Worm (Caenorhabditis elegans) whole organism, L1 larva: ENCODE results near the gene BE10.1.

ENCODE experiments used
- C16A3.4 ChIP-seq: fragments of 150-350 bp; optimal IDR thresholded peaks from 2 replicates; lab custom pipeline; 2014; ENCODE audit warnings: missing biosample characterization, missing genetic modification characterization
- C34B4.2 ChIP-seq: sonication (generic microtip); optimal IDR thresholded peaks from 2 replicates; lab custom pipeline; 2017; ENCODE audit warnings: mild to moderate bottlenecking, missing genetic modification characterization, missing compliant biosample characterization
- F16B12.6 ChIP-seq: fragments of 150-350 bp; optimal IDR thresholded peaks from 2 replicates; lab custom pipeline; 2014; ENCODE audit warnings: missing biosample characterization, missing genetic modification characterization
- aly-2 ChIP-seq: fragments of 150-350 bp; optimal IDR thresholded peaks from 2 replicates; lab custom pipeline; 2014; ENCODE audit warnings: missing biosample characterization, missing genetic modification characterization
- blmp-1 ChIP-seq: fragments of 150-350 bp; optimal IDR thresholded peaks from 2 replicates; lab custom pipeline; 2014; ENCODE audit warnings: missing biosample characterization, missing genetic modification characterization
- ces-1 ChIP-seq: fragments of 150-350 bp; optimal IDR thresholded peaks from 2 replicates; lab custom pipeline; 2014; ENCODE audit warnings: missing biosample characterization, missing genetic modification reagents, missing genetic modification characterization
- dpl-1 ChIP-seq, 3 experiments: fragments of 150-350 bp in 2 of 3; sonication (generic microtip) in 1 of 3; optimal IDR thresholded peaks; 2 replicates each; lab custom pipeline; 2014 to 2017; ENCODE audit warnings: missing biosample characterization in 3 of 3, missing genetic modification characterization in 3 of 3, missing genetic modification reagents in 3 of 3
- dsc-1 ChIP-seq: sonication (generic microtip); optimal IDR thresholded peaks from 2 replicates; lab custom pipeline; 2016; ENCODE audit warnings: mild to moderate bottlenecking, missing genetic modification characterization, missing compliant biosample characterization
- efl-1 ChIP-seq, 4 experiments: fragments of 150-350 bp; optimal IDR thresholded peaks in 3 of 4; peaks in 1 of 4; 1 replicate in 1 of 4; 2 replicates in 3 of 4; lab custom pipeline; 2014; ENCODE audit warnings: missing biosample characterization in 2 of 4, missing genetic modification characterization in 2 of 4, missing genetic modification reagents in 2 of 4
- egl-13 ChIP-seq: sonication (generic microtip); optimal IDR thresholded peaks from 2 replicates; lab custom pipeline; 2016; ENCODE audit warnings: missing genotype, missing genetic modification reagents, missing genetic modification characterization, missing compliant biosample characterization
- fkh-8 ChIP-seq: sonication (generic microtip); optimal IDR thresholded peaks from 2 replicates; lab custom pipeline; 2016; ENCODE audit warnings: mild to moderate bottlenecking, missing genetic modification characterization, missing compliant biosample characterization
- fos-1 ChIP-seq: fragments of 150-350 bp; optimal IDR thresholded peaks from 2 replicates; lab custom pipeline; 2014; ENCODE audit warnings: missing biosample characterization, missing genetic modification characterization
- hlh-4 ChIP-seq: sonication (generic microtip); optimal IDR thresholded peaks from 2 replicates; lab custom pipeline; 2016; ENCODE audit warnings: mild to moderate bottlenecking, missing genetic modification characterization, missing compliant biosample characterization
- hpl-2 ChIP-seq: fragments of 150-350 bp; optimal IDR thresholded peaks from 2 replicates; lab custom pipeline; 2014; ENCODE audit warnings: missing biosample characterization, missing genetic modification reagents, missing genetic modification characterization
- lin-35 ChIP-seq, 2 experiments: fragments of 150-350 bp; optimal IDR thresholded peaks; 2 replicates each; lab custom pipeline; 2014; ENCODE audit warnings: missing biosample characterization in 2 of 2, missing genetic modification characterization in 2 of 2, missing genetic modification reagents in 2 of 2
- lin-39 ChIP-seq: fragments of 150-350 bp; optimal IDR thresholded peaks from 2 replicates; lab custom pipeline; 2014; ENCODE audit warnings: missing biosample characterization, missing genetic modification reagents, missing genetic modification characterization
- mep-1 ChIP-seq: fragments of 150-350 bp; optimal IDR thresholded peaks from 2 replicates; lab custom pipeline; 2014; ENCODE audit warnings: missing biosample characterization, missing genetic modification characterization
- nhr-19 ChIP-seq: fragments of 200-800 bp; sonication (Bioruptor generic); conservative IDR thresholded peaks from 2 replicates; pipeline ENCODE4 v1.3.6; 2022; ENCODE audit warnings: missing genetic modification characterization, missing compliant biosample characterization
- nhr-20 ChIP-seq: sonication (generic microtip); optimal IDR thresholded peaks from 2 replicates; lab custom pipeline; 2016; ENCODE audit warnings: mild to moderate bottlenecking, missing genetic modification characterization, missing compliant biosample characterization
- nhr-237 ChIP-seq: fragments of 150-350 bp; optimal IDR thresholded peaks from 2 replicates; lab custom pipeline; 2014; ENCODE audit warnings: missing biosample characterization, missing genetic modification characterization
- nhr-76 ChIP-seq: sonication (generic microtip); optimal IDR thresholded peaks from 2 replicates; lab custom pipeline; 2017; ENCODE audit warnings: missing biosample characterization, missing genetic modification characterization
- nhr-85 ChIP-seq: sonication (generic microtip); peaks from one replicate; lab custom pipeline; 2016; ENCODE audit warnings: missing genetic modification characterization, inconsistent platforms, missing compliant biosample characterization
- nhr-90 ChIP-seq: sonication (generic microtip); optimal IDR thresholded peaks from 2 replicates; lab custom pipeline; 2016; ENCODE audit warnings: mild to moderate bottlenecking, missing genetic modification characterization, missing compliant biosample characterization; ENCODE audit not compliant: poor library complexity
- pax-3 ChIP-seq: fragments of 200-800 bp; sonication (Bioruptor generic); optimal IDR thresholded peaks from 2 replicates; lab custom pipeline; 2018; ENCODE audit warnings: mild to moderate bottlenecking, missing genetic modification characterization, moderate library complexity, missing compliant biosample characterization
- pqm-1 ChIP-seq: sonication (generic microtip); optimal IDR thresholded peaks from 3 replicates; lab custom pipeline; 2017; ENCODE audit warnings: missing biosample characterization, missing genetic modification characterization
- snu-23 ChIP-seq: sonication (generic microtip); optimal IDR thresholded peaks from 2 replicates; lab custom pipeline; 2016; ENCODE audit warnings: missing genetic modification characterization, missing compliant biosample characterization
- sup-37 ChIP-seq: fragments of 200-800 bp; sonication (Bioruptor generic); optimal IDR thresholded peaks from 2 replicates; lab custom pipeline; 2018; ENCODE audit warnings: mild to moderate bottlenecking, missing genetic modification characterization, missing compliant biosample characterization
- tbx-2 ChIP-seq: sonication (generic microtip); optimal IDR thresholded peaks from 2 replicates; lab custom pipeline; 2016; ENCODE audit warnings: missing genetic modification characterization, missing compliant biosample characterization
- zag-1 ChIP-seq: fragments of 150-350 bp; optimal IDR thresholded peaks from 2 replicates; lab custom pipeline; 2014; ENCODE audit warnings: missing biosample characterization, missing genetic modification characterization
- ztf-4 ChIP-seq: fragments of 150-350 bp; optimal IDR thresholded peaks from 2 replicates; lab custom pipeline; 2014; ENCODE audit warnings: missing biosample characterization, missing genetic modification characterization

Gene BE10.1

ce11 chrIII:12818050-12818738 is 28.9 kb upstream of the BE10.1 start, which contains the start of gene arx-5 (continued):
- no peak for TF ChIP-seq zag-1 (tag; lab: Kevin White, UChicago)
- no peak for TF ChIP-seq aly-2
- no peak for TF ChIP-seq fos-1 (tag; lab: Kevin White, UChicago)
- no peak for TF ChIP-seq egl-13 (tag; lab: Kevin White, UChicago)
- no peak for TF ChIP-seq C34B4.2 (tag; lab: Kevin White, UChicago)

ce11 chrIII:12813193-12813592 is 23.9 kb upstream of the BE10.1 start, which contains the start of gene BE10.4:
Gene BE10.4 (plus strand): TSS chrIII:12813493.
- no peak for TF ChIP-seq ztf-4 (tag; lab: Kevin White, UChicago)
- no peak for TF ChIP-seq efl-1 (optimal IDR thresholded peaks at IDR 0.05; lab: Kevin White, UChicago)
- peak in 1 of 2 experiments; percentile 81 for TF ChIP-seq efl-1 (GFP tag; optimal IDR thresholded peaks at IDR 0.05 in 1 of 2; lab: Kevin White, UChicago)
- TF ChIP-seq blmp-1 = peak; percentile 20

ce11 chrIII:12807726-12808125 is 18.4 kb upstream of the BE10.1 start, which contains the start of gene BE10.3:
Gene BE10.3 (plus strand): TSS chrIII:12808026.
- TF ChIP-seq pax-3 (tag; lab: Kevin White, UChicago) = no peak
- no peak for TF ChIP-seq nhr-76 (tag; lab: Kevin White, UChicago)
- no peak for TF ChIP-seq lin-39 (tag; lab: Kevin White, UChicago)
- no peak for TF ChIP-seq nhr-19
- no peak for TF ChIP-seq tbx-2 (tag; lab: Kevin White, UChicago)
- TF ChIP-seq dpl-1 (GFP tag; optimal IDR thresholded peaks at IDR 0.05; lab: Kevin White, UChicago) = no peak
- no peak for TF ChIP-seq pqm-1
- TF ChIP-seq C34B4.2 (tag; lab: Kevin White, UChicago) = no peak
- TF ChIP-seq ces-1 (GFP tag; lab: Kevin White, UChicago) = no peak

ce11 chrIII:12806712-12807111 is 17.4 kb upstream of the BE10.1 start, which contains the start of gene BE10.5:
Gene BE10.5 (minus strand): TSS chrIII:12806812.
- TF ChIP-seq hpl-2 (GFP tag; lab: Kevin White, UChicago) (no peak), fkh-8 (tag; lab: Kevin White, UChicago) (no peak), snu-23 (GFP tag; lab: Kevin White, UChicago) (no peak), nhr-19 (no peak), hlh-4 (tag; lab: Kevin White, UChicago) (no peak), mep-1 (tag; lab: Kevin White, UChicago) (no peak), pax-3 (tag; lab: Kevin White, UChicago) (no peak), C16A3.4 (tag; lab: Kevin White, UChicago) (no peak), ztf-4 (tag; lab: Kevin White, UChicago) (no peak), F16B12.6 (no peak), nhr-237 (no peak), nhr-90 (tag; lab: Kevin White, UChicago) (no peak), dsc-1 (tag; lab: Kevin White, UChicago) (no peak), lin-35 (GFP tag; optimal IDR thresholded peaks at IDR 0.05; lab: Kevin White, UChicago) (no peak)

- TF ChIP-seq nhr-85 (tag; lab: Kevin White, UChicago) (peak; percentile 62), nhr-20 (tag; lab: Kevin White, UChicago) (peak; percentile 0), blmp-1 (peak; percentile 100), hpl-2 (GFP tag; lab: Kevin White, UChicago) (no peak), sup-37 (no peak)
These were observed 11.2 kb upstream of the BE10.1 start for ce11 chrIII:12800529-12800928.

- TF ChIP-seq nhr-76 (tag; lab: Kevin White, UChicago) (no peak), blmp-1 (peak; percentile 32)
These were observed 9.1 kb upstream of the BE10.1 start, which contains the start of gene agmo-1 for ce11 chrIII:12798469-12798868. Gene agmo-1 (minus strand): TSS chrIII:12798569.
